Worm (Caenorhabditis elegans) whole organism, midembryonic: ENCODE measurements around the gene comt-4.

ENCODE experiments used
- T22C8.4 ChIP-seq: fragments of 200-800 bp; sonication (Bioruptor generic); IDR thresholded peaks from 2 replicates; pipeline ENCODE4 v1.3.6; 2022; ENCODE audit warnings: missing genetic modification characterization, missing compliant biosample characterization
- cog-1 ChIP-seq: sonication (generic microtip); optimal IDR thresholded peaks from 2 replicates; lab custom pipeline; 2016; ENCODE audit warnings: missing genetic modification characterization, missing compliant biosample characterization
- med-1 ChIP-seq: sonication (generic microtip); optimal IDR thresholded peaks from 2 replicates; lab custom pipeline; 2017; ENCODE audit warnings: missing genetic modification characterization, mild to moderate bottlenecking, missing compliant biosample characterization, antibody characterized with exemption, missing genetic modification reagents; ENCODE audit not compliant: insufficient read depth
- ref-1 ChIP-seq: fragments of 200-800 bp; sonication (Bioruptor generic); conservative IDR thresholded peaks from 2 replicates; pipeline ENCODE4 v1.3.6; 2022; ENCODE audit warnings: missing genetic modification reagents, missing genetic modification characterization, missing compliant biosample characterization
- tab-1 ChIP-seq: fragments of 200-800 bp; sonication (Bioruptor generic); IDR thresholded peaks from 2 replicates; pipeline ENCODE4 v1.3.6; 2022; ENCODE audit warnings: missing genetic modification characterization, missing compliant biosample characterization
- ztf-23 ChIP-seq: fragments of 200-800 bp; sonication (Bioruptor generic); IDR thresholded peaks from 2 replicates; pipeline ENCODE4 v1.3.6; 2022; ENCODE audit warnings: missing genetic modification reagents, missing genetic modification characterization, missing compliant biosample characterization
- ztf-29 ChIP-seq: fragments of 200-800 bp; sonication (Bioruptor generic); IDR thresholded peaks from 2 replicates; pipeline ENCODE4 v1.3.6; 2022; ENCODE audit warnings: missing genetic modification reagents, missing genetic modification characterization, missing compliant biosample characterization

- TF ChIP-seq ztf-23 (GFP tag; lab: Robert Waterston, UW), result no peak
- no peak for TF ChIP-seq ref-1 (GFP tag; lab: Robert Waterston, UW)
- no peak for TF ChIP-seq tab-1 (GFP tag; lab: Robert Waterston, UW)
- TF ChIP-seq med-1 (GFP tag; lab: Kevin White, UChicago), result no peak
- no peak for TF ChIP-seq ztf-29 (GFP tag; lab: Robert Waterston, UW)
- no peak for TF ChIP-seq cog-1 (tag; lab: Kevin White, UChicago)
- no peak for TF ChIP-seq T22C8.4 (GFP tag; lab: Robert Waterston, UW)
Measured at ce11 chrV:2016428-2016827, 33.6 kb downstream of the comt-4 start, which contains the start of gene F59A7.2.
